Fruit fly (Drosophila melanogaster) whole organism, embryonic: Measurements from ENCODE around the gene elB.

Source experiments
- CG5245 ChIP-seq: fragments of 200-800 bp; sonication (Bioruptor generic); optimal IDR thresholded peaks from 3 replicates; lab custom pipeline; 2016; ENCODE audit warnings: missing biosample characterization, missing genetic modification characterization
- Hr78 ChIP-seq, 2 experiments: fragments of 200-800 bp in 1 of 2; fragments of >200 bp in 1 of 2; sonication (Bioruptor generic) in 1 of 2; optimal IDR thresholded peaks; 2 replicates each; lab custom pipeline; 2017 to 2019; ENCODE audit warnings: missing biosample characterization in 2 of 2, missing genetic modification characterization in 2 of 2, mild to moderate bottlenecking in 1 of 2, moderate library complexity in 1 of 2

dm6 chr2L:14455131-14455530 lies 45.8 kb upstream of the elB start:
- TF ChIP-seq CG5245 (GFP tag; lab: Kevin White, UChicago) = no peak
- TF ChIP-seq Hr78 (GFP tag; optimal IDR thresholded peaks at IDR 0.05; lab: Kevin White, UChicago) = no peak
